Worm (Caenorhabditis elegans) whole organism, mixed stage, embryonic: ENCODE data around the gene vglu-2.

ENCODE experiments used
- M03D4.4 ChIP-seq: sonication (generic microtip); optimal IDR thresholded peaks from 2 replicates; lab custom pipeline; 2017; ENCODE audit warnings: mild to moderate bottlenecking, missing genetic modification characterization, missing compliant biosample characterization
- bed-3 ChIP-seq: fragments of 200-800 bp; sonication (Bioruptor generic); optimal IDR thresholded peaks from 3 replicates; lab custom pipeline; 2018; ENCODE audit warnings: mild to moderate bottlenecking, missing genetic modification characterization, moderate library complexity, missing compliant biosample characterization
- blmp-1 ChIP-seq: fragments of 150-350 bp; optimal IDR thresholded peaks from 2 replicates; lab custom pipeline; 2014; ENCODE audit warnings: missing biosample characterization, missing genetic modification characterization
- ceh-43 ChIP-seq: fragments of 200-800 bp; sonication (Bioruptor generic); optimal IDR thresholded peaks from 2 replicates; lab custom pipeline; 2018; ENCODE audit warnings: mild to moderate bottlenecking, missing genetic modification characterization, moderate library complexity, missing compliant biosample characterization
- ceh-83 ChIP-seq: fragments of 200-800 bp; sonication (Bioruptor generic); optimal IDR thresholded peaks from 2 replicates; lab custom pipeline; 2018; ENCODE audit warnings: mild to moderate bottlenecking, missing genetic modification characterization, missing compliant biosample characterization
- ces-1 ChIP-seq: fragments of 150-350 bp; optimal IDR thresholded peaks from 2 replicates; lab custom pipeline; 2014; ENCODE audit warnings: missing biosample characterization, missing genetic modification reagents, missing genetic modification characterization
- cnd-1 ChIP-seq: fragments of 200-800 bp; sonication (Bioruptor generic); optimal IDR thresholded peaks from 2 replicates; lab custom pipeline; 2018; ENCODE audit warnings: mild to moderate bottlenecking, missing genetic modification characterization, missing compliant biosample characterization
- elt-1 ChIP-seq: sonication (generic microtip); optimal IDR thresholded peaks from 2 replicates; lab custom pipeline; 2017; ENCODE audit warnings: missing genetic modification characterization, mild to moderate bottlenecking, missing compliant biosample characterization, antibody characterized with exemption, moderate library complexity, borderline replicate concordance; ENCODE audit not compliant: insufficient read depth
- elt-3 ChIP-seq: fragments of 150-350 bp; optimal IDR thresholded peaks from 2 replicates; lab custom pipeline; 2014; ENCODE audit warnings: missing biosample characterization, missing genetic modification characterization
- flh-1 ChIP-seq: fragments of 200-800 bp; sonication (Bioruptor generic); optimal IDR thresholded peaks from 2 replicates; lab custom pipeline; 2018; ENCODE audit warnings: mild to moderate bottlenecking, missing genetic modification characterization, moderate library complexity, missing compliant biosample characterization
- ham-2 ChIP-seq: fragments of 200-800 bp; sonication (Bioruptor generic); optimal IDR thresholded peaks from 2 replicates; lab custom pipeline; 2018; ENCODE audit warnings: mild to moderate bottlenecking, missing genetic modification characterization, missing compliant biosample characterization
- hlh-1 ChIP-seq: fragments of 150-350 bp; optimal IDR thresholded peaks from 2 replicates; lab custom pipeline; 2014; ENCODE audit warnings: missing biosample characterization, missing genetic modification reagents, missing genetic modification characterization
- lin-13 ChIP-seq: fragments of 150-350 bp; optimal IDR thresholded peaks from 2 replicates; lab custom pipeline; 2014; ENCODE audit warnings: missing biosample characterization, missing genetic modification characterization
- lin-32 ChIP-seq: fragments of 200-800 bp; sonication (Bioruptor generic); optimal IDR thresholded peaks from 2 replicates; lab custom pipeline; 2018; ENCODE audit warnings: mild to moderate bottlenecking, missing genetic modification characterization, missing compliant biosample characterization
- lsy-2 ChIP-seq: fragments of 150-350 bp; optimal IDR thresholded peaks from 2 replicates; lab custom pipeline; 2014; ENCODE audit warnings: missing biosample characterization, missing genetic modification characterization
- mab-5 ChIP-seq: fragments of 150-350 bp; optimal IDR thresholded peaks from 2 replicates; lab custom pipeline; 2014; ENCODE audit warnings: missing biosample characterization, missing genetic modification characterization
- mep-1 ChIP-seq: fragments of 150-350 bp; optimal IDR thresholded peaks from 2 replicates; lab custom pipeline; 2017; ENCODE audit warnings: missing biosample characterization, missing genetic modification reagents, missing genetic modification characterization, inconsistent platforms
- mls-2 ChIP-seq: sonication (generic microtip); optimal IDR thresholded peaks from 2 replicates; lab custom pipeline; 2016; ENCODE audit warnings: mild to moderate bottlenecking, missing genetic modification characterization, moderate library complexity, missing compliant biosample characterization
- nhr-12 ChIP-seq: fragments of 150-350 bp; optimal IDR thresholded peaks from 2 replicates; lab custom pipeline; 2014; ENCODE audit warnings: missing biosample characterization, missing genetic modification characterization
- nhr-2 ChIP-seq: fragments of 150-350 bp; optimal IDR thresholded peaks from 2 replicates; lab custom pipeline; 2014; ENCODE audit warnings: missing biosample characterization, missing genetic modification characterization
- nhr-237 ChIP-seq: fragments of 150-350 bp; optimal IDR thresholded peaks from 2 replicates; lab custom pipeline; 2014; ENCODE audit warnings: missing biosample characterization, missing genetic modification characterization
- pha-4 ChIP-seq: fragments of 150-350 bp; optimal IDR thresholded peaks from 2 replicates; lab custom pipeline; 2018; ENCODE audit warnings: missing biosample characterization, missing genetic modification reagents, missing genetic modification characterization
- snpc-4 ChIP-seq: fragments of 150-350 bp; optimal IDR thresholded peaks from 2 replicates; lab custom pipeline; 2014; ENCODE audit warnings: missing biosample characterization, missing genetic modification characterization
- sptf-1 ChIP-seq: sonication (generic microtip); optimal IDR thresholded peaks from 2 replicates; lab custom pipeline; 2017; ENCODE audit warnings: mild to moderate bottlenecking, missing genetic modification characterization, moderate library complexity, missing compliant biosample characterization
- tbx-8 ChIP-seq: fragments of 200-800 bp; sonication (Bioruptor generic); optimal IDR thresholded peaks from 2 replicates; lab custom pipeline; 2018; ENCODE audit warnings: mild to moderate bottlenecking, missing genetic modification characterization, moderate library complexity, missing compliant biosample characterization
- unc-120 ChIP-seq: sonication (generic microtip); optimal IDR thresholded peaks from 2 replicates; lab custom pipeline; 2017; ENCODE audit warnings: missing genetic modification characterization, missing compliant biosample characterization; ENCODE audit not compliant: poor library complexity, severe bottlenecking
- unc-39 ChIP-seq: fragments of 150-350 bp; optimal IDR thresholded peaks from 2 replicates; lab custom pipeline; 2014; ENCODE audit warnings: missing biosample characterization, missing genetic modification characterization
- unc-62 ChIP-seq: fragments of 150-350 bp; optimal IDR thresholded peaks from 2 replicates; lab custom pipeline; 2014; ENCODE audit warnings: missing biosample characterization, missing genetic modification reagents, missing genetic modification characterization
- zip-8 ChIP-seq: fragments of 150-350 bp; optimal IDR thresholded peaks from 2 replicates; lab custom pipeline; 2014; ENCODE audit warnings: missing biosample characterization, missing genetic modification characterization
- ztf-11 ChIP-seq: fragments of 150-350 bp; optimal IDR thresholded peaks from 2 replicates; lab custom pipeline; 2014; ENCODE audit warnings: missing biosample characterization, missing genetic modification characterization

Gene vglu-2

DNA sequence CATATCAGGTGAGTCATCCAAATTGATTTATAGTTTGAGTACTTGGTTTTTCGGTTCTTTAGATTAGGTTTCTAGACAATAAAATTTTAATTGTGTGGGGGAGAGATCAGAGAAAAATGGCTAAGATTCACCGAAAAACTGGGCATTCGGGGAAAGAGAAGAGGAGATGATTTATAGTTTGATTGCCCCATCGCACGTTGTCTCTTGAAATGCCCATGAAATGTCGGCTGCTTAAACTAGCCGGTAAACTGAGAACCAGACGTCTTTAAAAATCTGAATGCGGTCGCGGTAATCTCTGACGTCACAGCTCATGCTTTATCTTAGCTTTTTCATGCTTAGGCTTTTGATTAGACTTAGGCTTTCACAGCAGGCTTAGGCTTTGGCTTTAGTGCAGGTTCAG, 2.0 kb downstream of the vglu-2 start:
- TF ChIP-seq hlh-1 (tag; lab: Kevin White, UChicago) = no peak
- no peak for TF ChIP-seq nhr-12 (tag; lab: Kevin White, UChicago)
- no peak for TF ChIP-seq lin-13
- no peak for TF ChIP-seq M03D4.4 (tag; lab: Kevin White, UChicago)
- TF ChIP-seq ztf-11 (tag; lab: Kevin White, UChicago) = no peak
- no peak for TF ChIP-seq elt-1 (tag; lab: Kevin White, UChicago)
- no peak for TF ChIP-seq nhr-237 (tag; lab: Kevin White, UChicago)
- TF ChIP-seq elt-3 (tag; lab: Kevin White, UChicago) = no peak
- no peak for TF ChIP-seq lin-32
- TF ChIP-seq snpc-4 (tag; lab: Kevin White, UChicago) = no peak
- no peak for TF ChIP-seq mls-2
- no peak for TF ChIP-seq mab-5

DNA sequence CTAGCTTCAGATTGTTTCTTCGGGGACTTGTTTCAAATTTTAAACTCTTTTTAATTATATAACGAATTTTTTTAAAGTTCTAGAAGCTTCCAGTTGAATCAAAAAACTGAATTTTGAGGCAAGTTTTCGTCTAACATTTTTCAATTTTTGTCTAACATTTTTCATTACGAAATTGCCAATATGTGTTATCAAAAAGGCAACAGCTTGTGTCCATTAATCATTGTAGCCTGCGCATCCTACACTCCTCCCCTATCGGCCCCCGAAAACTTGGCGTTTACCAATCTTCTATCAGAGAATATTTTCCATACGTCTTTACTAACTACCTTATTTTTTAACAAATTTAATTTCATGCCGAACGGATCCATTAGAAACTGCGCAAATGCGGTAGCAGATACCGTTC, 5.1 kb downstream of the vglu-2 start, which contains the start of gene vglu-3:
vglu-3 (plus strand) TSS at position 301 of the 400 bp plus-strand sequence.
- TF ChIP-seq ceh-43 (GFP tag; lab: Kevin White, UChicago) (no peak), blmp-1 (tag; lab: Kevin White, UChicago) (no peak), hlh-1 (tag; lab: Kevin White, UChicago) (no peak), nhr-237 (tag; lab: Kevin White, UChicago) (no peak), elt-3 (tag; lab: Kevin White, UChicago) (no peak), tbx-8 (GFP tag; lab: Kevin White, UChicago) (no peak), ham-2 (no peak), ceh-83 (GFP tag; lab: Kevin White, UChicago) (no peak), ces-1 (GFP tag; lab: Kevin White, UChicago) (no peak), unc-120 (tag; lab: Kevin White, UChicago) (no peak), M03D4.4 (tag; lab: Kevin White, UChicago) (no peak), mab-5 (no peak), ztf-11 (tag; lab: Kevin White, UChicago) (no peak), flh-1 (GFP tag; lab: Kevin White, UChicago) (no peak), lin-13 (no peak)

DNA sequence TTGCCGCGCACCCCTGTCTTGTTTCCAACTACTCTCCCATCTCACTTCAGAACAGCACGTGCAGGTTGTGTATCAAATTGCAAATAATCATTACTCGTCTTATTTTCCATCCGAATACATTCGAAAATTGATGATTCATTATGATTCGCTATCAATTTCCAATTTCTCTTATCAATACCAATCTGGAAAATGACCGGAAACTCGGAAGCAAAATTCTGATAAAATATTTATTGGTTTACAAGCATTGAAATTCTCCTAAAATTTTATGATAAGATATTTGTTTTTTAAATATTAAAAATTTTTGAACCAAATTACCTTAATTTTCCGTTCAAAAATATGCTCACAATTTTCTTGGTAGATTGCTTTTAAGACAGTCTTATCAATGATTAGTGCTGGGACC, 10.4 kb downstream of the vglu-2 start:
- TF ChIP-seq nhr-12 (tag; lab: Kevin White, UChicago) (no peak), hlh-1 (tag; lab: Kevin White, UChicago) (no peak), cnd-1 (tag; lab: Kevin White, UChicago) (no peak), unc-39 (no peak), mls-2 (no peak), lsy-2 (no peak), ham-2 (no peak), ceh-83 (GFP tag; lab: Kevin White, UChicago) (no peak), snpc-4 (tag; lab: Kevin White, UChicago) (no peak), blmp-1 (tag; lab: Kevin White, UChicago) (no peak)

DNA sequence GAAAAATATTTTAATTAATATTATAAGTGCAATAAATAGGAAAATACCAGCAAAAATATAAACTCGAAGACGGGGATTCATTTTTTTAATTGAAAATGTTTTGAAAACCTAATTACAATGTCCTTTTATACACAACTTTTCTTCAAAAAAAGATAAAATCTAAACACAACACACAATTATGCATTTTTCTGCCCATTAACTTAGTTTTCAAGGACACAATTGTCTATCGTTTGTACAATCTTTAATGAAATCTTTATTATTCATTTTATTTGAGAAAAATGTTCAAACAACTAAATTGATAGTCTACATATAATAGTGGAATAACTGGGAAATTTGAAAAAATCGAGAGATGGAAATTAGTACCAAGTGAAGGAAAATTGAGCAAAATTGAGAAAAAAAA, 11.1 kb downstream of the vglu-2 start, which contains the start of gene T07A5.1:
T07A5.1 (minus strand) TSS at position 149 of the 400 bp plus-strand sequence.
- TF ChIP-seq blmp-1 (tag; lab: Kevin White, UChicago) (no peak), elt-3 (tag; lab: Kevin White, UChicago) (no peak), ztf-11 (tag; lab: Kevin White, UChicago) (no peak), unc-62 (GFP tag; lab: Kevin White, UChicago) (no peak), pha-4 (no peak), snpc-4 (tag; lab: Kevin White, UChicago) (no peak), unc-120 (tag; lab: Kevin White, UChicago) (no peak)

DNA sequence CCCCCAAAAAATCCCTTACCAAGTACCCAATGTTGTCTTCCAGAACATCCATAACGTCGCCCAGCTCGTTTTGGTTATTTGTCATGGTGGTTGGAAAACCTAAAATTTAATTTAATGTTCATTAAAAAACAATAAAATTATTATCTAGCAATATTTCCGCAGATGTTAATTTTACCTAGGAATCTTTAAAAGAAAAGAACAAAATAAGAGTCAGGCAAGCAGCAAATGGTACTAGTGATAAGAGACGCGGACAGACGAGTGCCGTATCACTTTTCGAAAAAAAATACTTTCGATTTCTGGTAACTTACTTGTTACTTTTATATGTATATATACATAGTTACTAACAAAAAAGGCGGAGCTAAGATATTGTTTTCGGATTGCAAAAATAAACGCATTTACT, 16.1 kb downstream of the vglu-2 start, which contains the start of gene T07A5.7:
T07A5.7 (minus strand) TSS at position 101 of the 400 bp plus-strand sequence.
- TF ChIP-seq unc-39 (no peak), nhr-2 (tag; lab: Kevin White, UChicago) (no peak), ceh-83 (GFP tag; lab: Kevin White, UChicago) (no peak), sptf-1 (tag; lab: Kevin White, UChicago) (no peak), bed-3 (no peak), ceh-43 (GFP tag; lab: Kevin White, UChicago) (no peak), mab-5 (no peak), snpc-4 (tag; lab: Kevin White, UChicago) (no peak), nhr-12 (tag; lab: Kevin White, UChicago) (no peak), lsy-2 (no peak), ztf-11 (tag; lab: Kevin White, UChicago) (no peak), zip-8 (tag; lab: Kevin White, UChicago) (no peak), mep-1 (tag; lab: Kevin White, UChicago) (no peak), ces-1 (GFP tag; lab: Kevin White, UChicago) (no peak), pha-4 (no peak), elt-3 (tag; lab: Kevin White, UChicago) (no peak)
